Fruit fly (Drosophila melanogaster): Measurements from ENCODE around the gene CG10068.
A peak's percentile ranks its signal among the peaks of the same experiment; 100 is the strongest.

The CG10068 gene

dm6 chr3R:7093592-7093991 lies 34.2 kb downstream of the CG10068 start (continued):
- TF ChIP-seq CG11294 (GFP tag; IDR thresholded peaks at IDR 0.05): no peak
- no peak for TF ChIP-seq CG8119 (GFP tag; IDR thresholded peaks at IDR 0.05)
- TF ChIP-seq Hr38 (GFP tag; optimal IDR thresholded peaks at IDR 0.05): no peak
- no peak for TF ChIP-seq CG4318 (GFP tag; optimal IDR thresholded peaks at IDR 0.05)
- TF ChIP-seq CG34406 (GFP tag; optimal IDR thresholded peaks at IDR 0.05): no peak
- no peak for TF ChIP-seq fd85E (GFP tag; optimal IDR thresholded peaks at IDR 0.05)
- TF ChIP-seq Met (GFP tag; optimal IDR thresholded peaks at IDR 0.05): no peak
- peak; percentile 45 for TF ChIP-seq esn (GFP tag; optimal IDR thresholded peaks at IDR 0.05)
- no peak for TF ChIP-seq CG9139 (GFP tag; optimal IDR thresholded peaks at IDR 0.05)
- TF ChIP-seq Lpt (GFP tag; optimal IDR thresholded peaks at IDR 0.05): no peak
- no peak for TF ChIP-seq Sox102F (GFP tag; optimal IDR thresholded peaks at IDR 0.05)
- TF ChIP-seq CG32006 (GFP tag; optimal IDR thresholded peaks at IDR 0.05): no peak
- TF ChIP-seq achi (GFP tag; optimal IDR thresholded peaks at IDR 0.05): no peak
- peak in 1 of 2 experiments; percentile 39 for TF ChIP-seq ss (GFP tag; optimal IDR thresholded peaks at IDR 0.05)
- no peak for TF ChIP-seq CG6808 (GFP tag; optimal IDR thresholded peaks at IDR 0.05)
- no peak for TF ChIP-seq CG8319 (GFP tag; optimal IDR thresholded peaks at IDR 0.05)
- no peak for TF ChIP-seq CG7368 (GFP tag; optimal IDR thresholded peaks at IDR 0.05)
- peak; percentile 43 for TF ChIP-seq CG3919 (GFP tag; optimal IDR thresholded peaks at IDR 0.05)
- TF ChIP-seq Sox14 (GFP tag; optimal IDR thresholded peaks at IDR 0.05): no peak
- TF ChIP-seq spab (GFP tag; optimal IDR thresholded peaks at IDR 0.05): no peak
- no peak for TF ChIP-seq Blimp-1 (GFP tag; optimal IDR thresholded peaks at IDR 0.05)

DNA sequence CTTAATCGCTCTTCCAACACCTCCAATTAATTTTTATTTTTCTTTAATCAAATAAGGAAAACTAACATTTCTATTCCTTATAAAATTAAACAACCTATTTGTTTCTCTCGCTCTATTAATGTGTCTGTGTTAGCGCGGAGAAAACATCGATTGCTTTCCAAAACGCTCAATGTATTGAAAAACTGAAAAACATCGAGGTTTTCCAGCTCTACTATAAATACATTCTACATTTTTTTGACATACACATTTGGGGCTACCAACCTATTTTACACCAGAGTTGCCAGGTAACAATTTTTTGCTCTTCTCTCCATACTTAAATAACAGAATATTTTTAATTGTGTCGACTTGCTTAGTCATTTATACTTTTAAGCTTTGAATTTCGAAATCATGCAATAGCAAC lies 35.9 kb downstream of the CG10068 start:
- TF ChIP-seq CG8632 (GFP tag; optimal IDR thresholded peaks at IDR 0.05) (no peak), Met (GFP tag; optimal IDR thresholded peaks at IDR 0.05) (no peak), salr (GFP tag; optimal IDR thresholded peaks at IDR 0.05) (no peak), Eip78C (GFP tag) (peak; percentile 58), Blimp-1 (GFP tag; optimal IDR thresholded peaks at IDR 0.05) (no peak)

DNA sequence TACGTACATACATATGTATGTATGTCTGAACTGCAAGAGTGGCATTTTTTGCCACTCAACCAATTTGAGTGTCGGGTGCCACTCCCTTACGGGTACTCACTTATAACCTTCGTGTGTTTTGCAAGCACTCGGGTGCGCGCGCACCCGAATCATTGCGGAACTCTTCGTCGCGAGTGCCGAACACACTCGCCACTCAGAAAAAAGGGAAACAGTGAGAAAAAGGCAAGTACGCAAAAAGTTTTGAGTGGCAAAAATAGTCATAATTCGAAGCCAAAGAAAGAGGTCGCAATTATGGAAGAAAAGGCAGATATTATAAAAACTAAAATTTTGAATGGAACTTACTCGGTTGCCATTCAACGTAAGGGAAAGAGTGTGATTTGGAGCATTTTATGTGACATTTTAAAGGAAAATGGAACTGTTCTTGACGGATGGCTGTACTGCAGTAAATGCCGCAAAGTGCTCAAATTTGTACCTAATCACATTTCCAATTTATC lies 37.4 kb downstream of the CG10068 start:
- peak; percentile 35; the same call in 2 of the 3 replicates for TF ChIP-seq CG8119 (GFP tag; IDR thresholded peaks at IDR 0.05)
- TF ChIP-seq CG1621 (tag; optimal IDR thresholded peaks at IDR 0.05): peak; percentile 13
- TF ChIP-seq lz (GFP tag; optimal IDR thresholded peaks at IDR 0.05): peak; percentile 1
- peak; percentile 52 for TF ChIP-seq svp (GFP tag)
- no peak for TF ChIP-seq Hr38 (GFP tag; optimal IDR thresholded peaks at IDR 0.05)
- peak; percentile 28 for TF ChIP-seq Met (GFP tag; optimal IDR thresholded peaks at IDR 0.05)
- TF ChIP-seq CG6163 (GFP tag; IDR thresholded peaks at IDR 0.05): 0 out of 3 replicates have a peak, but pooled peaks have one; percentile 7
- TF ChIP-seq CG8632 (GFP tag; optimal IDR thresholded peaks at IDR 0.05): peak; percentile 8
- TF ChIP-seq Hr4 (GFP tag; optimal IDR thresholded peaks at IDR 0.05): peak; percentile 26
- TF ChIP-seq CG6808 (GFP tag; optimal IDR thresholded peaks at IDR 0.05): no peak
- peak; percentile 33 for TF ChIP-seq CG3919 (GFP tag; optimal IDR thresholded peaks at IDR 0.05)
- TF ChIP-seq salr (GFP tag; optimal IDR thresholded peaks at IDR 0.05): peak in 1 of 2 experiments; percentile 3
- no peak for TF ChIP-seq Sox15 (GFP tag; optimal IDR thresholded peaks at IDR 0.05)
- TF ChIP-seq CG3032 (tag; optimal IDR thresholded peaks at IDR 0.05): peak; percentile 4
- TF ChIP-seq CG34406 (GFP tag; optimal IDR thresholded peaks at IDR 0.05): peak; percentile 16
- TF ChIP-seq CG6854 (GFP tag; optimal IDR thresholded peaks at IDR 0.05): no peak
- TF ChIP-seq ss (GFP tag; optimal IDR thresholded peaks at IDR 0.05): peak in 1 of 2 experiments; percentile 12
- peak; percentile 16 for TF ChIP-seq topi (GFP tag; optimal IDR thresholded peaks at IDR 0.05)
- TF ChIP-seq spab (GFP tag; optimal IDR thresholded peaks at IDR 0.05): no peak
- peak; percentile 68 for TF ChIP-seq Eip78C (GFP tag)
- TF ChIP-seq Sox14 (GFP tag; optimal IDR thresholded peaks at IDR 0.05): peak; percentile 6
- TF ChIP-seq eg (GFP tag; IDR thresholded peaks at IDR 0.05): peak; percentile 34; the same call in 1 of the 3 replicates
